Fruit fly (Drosophila melanogaster): ENCODE measurements around the gene nyo.

nyo gene

dm6 chr3R:31548766-31549510, 6.1 kb downstream of the nyo start (continued):
- TF ChIP-seq kni (GFP tag; optimal IDR thresholded peaks at IDR 0.05) (peak; percentile 37), cato (GFP tag; optimal IDR thresholded peaks at IDR 0.05; ENCODE audit: borderline replicate concordance) (no peak), Dad (GFP tag; optimal IDR thresholded peaks at IDR 0.05) (no peak), Doc3 (GFP tag; IDR thresholded peaks at IDR 0.05; ENCODE audit: partially characterized antibody) (no peak), CG12155 (GFP tag; optimal IDR thresholded peaks at IDR 0.05) (no peak), br (optimal IDR thresholded peaks at IDR 0.05) (no peak), lbe (GFP tag; optimal IDR thresholded peaks at IDR 0.05) (no peak), shn (GFP tag; optimal IDR thresholded peaks at IDR 0.05) (no peak), CG11093 (GFP tag; IDR thresholded peaks at IDR 0.05) (no peak), Dp (GFP tag; optimal IDR thresholded peaks at IDR 0.05) (no peak), CG10543 (GFP tag; optimal IDR thresholded peaks at IDR 0.05) (no peak), seq (GFP tag; IDR thresholded peaks at IDR 0.05) (no peak), wek (GFP tag; optimal IDR thresholded peaks at IDR 0.05) (peak; percentile 16), CG33557 (GFP tag; optimal IDR thresholded peaks at IDR 0.05) (peak; percentile 58), CG11398 (GFP tag; optimal IDR thresholded peaks at IDR 0.05) (no peak), CG10565 (GFP tag; optimal IDR thresholded peaks at IDR 0.05) (no peak), CG17612 (GFP tag; IDR thresholded peaks at IDR 0.05) (no peak), CG11085 (GFP tag; IDR thresholded peaks at IDR 0.05) (no peak), CG14441 (GFP tag; IDR thresholded peaks at IDR 0.05) (no peak), CG16863 (GFP tag; optimal IDR thresholded peaks at IDR 0.05) (no peak), NFAT (GFP tag; IDR thresholded peaks at IDR 0.05) (no peak), corto (GFP tag; optimal IDR thresholded peaks at IDR 0.05) (no peak), sens (GFP tag) (peak; percentile 87), Fer3 (tag; optimal IDR thresholded peaks at IDR 0.05) (no peak), Side (GFP tag; optimal IDR thresholded peaks at IDR 0.05) (no peak), gcm2 (GFP tag; optimal IDR thresholded peaks at IDR 0.05) (no peak), Stat92E (GFP tag; optimal IDR thresholded peaks at IDR 0.05) (no peak), Atf3 (GFP tag; optimal IDR thresholded peaks at IDR 0.05) (no peak), bsh (GFP tag; optimal IDR thresholded peaks at IDR 0.05) (peak in 1 of 2 experiments; percentile 26), ato (GFP tag; IDR thresholded peaks at IDR 0.05; ENCODE audit: partially characterized antibody) (no peak), CG7372 (GFP tag; IDR thresholded peaks at IDR 0.05) (no peak), CHES-1-like (GFP tag; optimal IDR thresholded peaks at IDR 0.05) (no peak), CG18262 (tag; optimal IDR thresholded peaks at IDR 0.05) (peak; percentile 30), Hmx (GFP tag; optimal IDR thresholded peaks at IDR 0.05) (no peak), lmd (GFP tag; IDR thresholded peaks at IDR 0.05) (no peak), HLH54F (GFP tag; optimal IDR thresholded peaks at IDR 0.05) (no peak), CG4854 (GFP tag; optimal IDR thresholded peaks at IDR 0.05) (no peak), Nf-YA (GFP tag; IDR thresholded peaks at IDR 0.05) (no peak), vnd (GFP tag; IDR thresholded peaks at IDR 0.05; ENCODE audit: partially characterized antibody) (no peak), Hsf (GFP tag; optimal IDR thresholded peaks at IDR 0.05) (no peak), CG7963 (GFP tag; IDR thresholded peaks at IDR 0.05; ENCODE audit: partially characterized antibody) (no peak), CG42726 (GFP tag; IDR thresholded peaks at IDR 0.05; ENCODE audit: partially characterized antibody) (no peak), fru (optimal IDR thresholded peaks at IDR 0.05) (no peak)

Measured in whole organism, embryonic.